Worm (Caenorhabditis elegans) whole organism, late embryonic: Measurements from ENCODE around the gene lsy-2.

Experiments
- F13H6.1 ChIP-seq: sonication (generic microtip); optimal IDR thresholded peaks from 2 replicates; lab custom pipeline; 2016; ENCODE audit warnings: missing genetic modification characterization, missing compliant biosample characterization
- T23F11.4 ChIP-seq: fragments of 200-800 bp; sonication (Bioruptor generic); optimal IDR thresholded peaks from 2 replicates; lab custom pipeline; 2018; ENCODE audit warnings: mild to moderate bottlenecking, missing genetic modification characterization, missing compliant biosample characterization
- ahr-1 ChIP-seq: sonication (generic microtip); optimal IDR thresholded peaks from 2 replicates; lab custom pipeline; 2016; ENCODE audit warnings: missing genetic modification characterization, missing compliant biosample characterization
- ceh-18 ChIP-seq: sonication (generic microtip); optimal IDR thresholded peaks from 2 replicates; lab custom pipeline; 2016; ENCODE audit warnings: missing genetic modification characterization, missing compliant biosample characterization
- ceh-19 ChIP-seq: fragments of 200-800 bp; sonication (Bioruptor generic); optimal IDR thresholded peaks from 2 replicates; lab custom pipeline; 2018; ENCODE audit warnings: mild to moderate bottlenecking, missing genetic modification characterization, missing compliant biosample characterization
- ceh-22 ChIP-seq: sonication (generic microtip); optimal IDR thresholded peaks from 2 replicates; lab custom pipeline; 2017; ENCODE audit warnings: missing biosample characterization, missing genetic modification characterization
- ceh-24 ChIP-seq: sonication (generic microtip); optimal IDR thresholded peaks from 2 replicates; lab custom pipeline; 2016; ENCODE audit warnings: mild to moderate bottlenecking, missing genetic modification characterization, missing compliant biosample characterization
- ceh-31 ChIP-seq: sonication (generic microtip); optimal IDR thresholded peaks from 2 replicates; lab custom pipeline; 2016; ENCODE audit warnings: missing genetic modification characterization, missing compliant biosample characterization
- ceh-34 ChIP-seq: sonication (generic microtip); optimal IDR thresholded peaks from 2 replicates; lab custom pipeline; 2016; ENCODE audit warnings: mild to moderate bottlenecking, missing genetic modification characterization, missing compliant biosample characterization
- dmd-4 ChIP-seq: sonication (generic microtip); optimal IDR thresholded peaks from 2 replicates; lab custom pipeline; 2016; ENCODE audit warnings: borderline replicate concordance, missing genetic modification characterization, missing compliant biosample characterization
- eyg-1 ChIP-seq: sonication (generic microtip); optimal IDR thresholded peaks from 2 replicates; lab custom pipeline; 2016; ENCODE audit warnings: missing genotype, missing genetic modification characterization, missing compliant biosample characterization
- fax-1 ChIP-seq: sonication (generic microtip); optimal IDR thresholded peaks from 2 replicates; lab custom pipeline; 2016; ENCODE audit warnings: missing genotype, missing genetic modification characterization, missing compliant biosample characterization
- fkh-10 ChIP-seq: fragments of 150-350 bp; optimal IDR thresholded peaks from 2 replicates; lab custom pipeline; 2014; ENCODE audit warnings: missing biosample characterization, missing genetic modification reagents, missing genetic modification characterization
- gmeb-2 ChIP-seq: sonication (generic microtip); optimal IDR thresholded peaks from 2 replicates; lab custom pipeline; 2016; ENCODE audit warnings: missing genetic modification characterization, inconsistent platforms, missing compliant biosample characterization
- hlh-13 ChIP-seq: fragments of 200-800 bp; sonication (Bioruptor generic); optimal IDR thresholded peaks from 2 replicates; lab custom pipeline; 2018; ENCODE audit warnings: mild to moderate bottlenecking, missing genetic modification characterization, missing compliant biosample characterization
- hlh-30 ChIP-seq: sonication (generic microtip); optimal IDR thresholded peaks from 2 replicates; lab custom pipeline; 2017; ENCODE audit warnings: antibody characterized with exemption, missing genetic modification characterization, missing compliant biosample characterization; ENCODE audit not compliant: insufficient read depth
- hlh-6 ChIP-seq: sonication (generic microtip); optimal IDR thresholded peaks from 2 replicates; lab custom pipeline; 2016; ENCODE audit warnings: missing genotype, missing genetic modification characterization, missing compliant biosample characterization
- hlh-8 ChIP-seq: sonication (generic microtip); optimal IDR thresholded peaks from 2 replicates; lab custom pipeline; 2016; ENCODE audit warnings: missing genotype, missing genetic modification characterization, missing compliant biosample characterization
- lim-6 ChIP-seq: sonication (generic microtip); optimal IDR thresholded peaks from 2 replicates; lab custom pipeline; 2016; ENCODE audit warnings: missing genetic modification characterization, missing compliant biosample characterization
- lin-11 ChIP-seq: fragments of 200-800 bp; sonication (Bioruptor generic); optimal IDR thresholded peaks from 2 replicates; lab custom pipeline; 2018; ENCODE audit warnings: mild to moderate bottlenecking, missing genetic modification characterization, missing compliant biosample characterization
- nfya-1 ChIP-seq: sonication (generic microtip); optimal IDR thresholded peaks from 2 replicates; lab custom pipeline; 2017; ENCODE audit warnings: missing genetic modification characterization, mild to moderate bottlenecking, missing compliant biosample characterization, antibody characterized with exemption, moderate library complexity
- nhr-11 ChIP-seq: fragments of 150-350 bp; optimal IDR thresholded peaks from 2 replicates; lab custom pipeline; 2014; ENCODE audit warnings: missing biosample characterization, missing genetic modification characterization
- nhr-232 ChIP-seq: sonication (generic microtip); optimal IDR thresholded peaks from 2 replicates; lab custom pipeline; 2016; ENCODE audit warnings: missing genetic modification characterization, missing compliant biosample characterization
- pax-1 ChIP-seq: fragments of 150-350 bp; optimal IDR thresholded peaks from 2 replicates; lab custom pipeline; 2014; ENCODE audit warnings: missing biosample characterization, missing genetic modification characterization
- pha-2 ChIP-seq: sonication (generic microtip); optimal IDR thresholded peaks from 2 replicates; lab custom pipeline; 2017; ENCODE audit warnings: mild to moderate bottlenecking, missing genetic modification characterization, missing compliant biosample characterization
- pha-4 ChIP-seq: fragments of 150-350 bp; optimal IDR thresholded peaks from 2 replicates; lab custom pipeline; 2018; ENCODE audit warnings: missing biosample characterization, missing genetic modification reagents, missing genetic modification characterization
- pros-1 ChIP-seq: fragments of 150-350 bp; optimal IDR thresholded peaks from 2 replicates; lab custom pipeline; 2014; ENCODE audit warnings: missing biosample characterization, missing genetic modification reagents, missing genetic modification characterization
- ref-2 ChIP-seq: sonication (generic microtip); optimal IDR thresholded peaks from 2 replicates; lab custom pipeline; 2016; ENCODE audit warnings: missing genetic modification characterization, missing compliant biosample characterization
- sdc-2 ChIP-seq: sonication (generic microtip); optimal IDR thresholded peaks from 2 replicates; lab custom pipeline; 2016; ENCODE audit warnings: missing genotype, missing genetic modification characterization, missing compliant biosample characterization
- sox-2 ChIP-seq: fragments of 200-800 bp; sonication (Bioruptor generic); IDR thresholded peaks from 2 replicates; pipeline ENCODE4 v1.3.6; 2022; ENCODE audit warnings: missing genetic modification reagents, missing genetic modification characterization, missing compliant biosample characterization
- sox-4 ChIP-seq: sonication (generic microtip); optimal IDR thresholded peaks from 2 replicates; lab custom pipeline; 2017; ENCODE audit warnings: mild to moderate bottlenecking, missing genetic modification characterization, inconsistent platforms, missing compliant biosample characterization
- syd-9 ChIP-seq: sonication (generic microtip); optimal IDR thresholded peaks from 2 replicates; lab custom pipeline; 2016; ENCODE audit warnings: mild to moderate bottlenecking, missing genetic modification characterization, moderate library complexity, missing compliant biosample characterization
- tbx-2 ChIP-seq: sonication (generic microtip); optimal IDR thresholded peaks from 2 replicates; lab custom pipeline; 2016; ENCODE audit warnings: missing genetic modification characterization, missing compliant biosample characterization
- unc-3 ChIP-seq, 2 experiments: fragments of 200-800 bp in 1 of 2; sonication (Bioruptor generic) in 1 of 2; sonication (generic microtip) in 1 of 2; conservative IDR thresholded peaks in 1 of 2; optimal IDR thresholded peaks in 1 of 2; 2 replicates each; pipeline versions ENCODE4 v1.3.6 to Lab custom; 2016 to 2022; ENCODE audit warnings: missing compliant biosample characterization in 2 of 2, missing genetic modification characterization in 2 of 2, missing genetic modification reagents in 1 of 2
- unc-42 ChIP-seq: sonication (generic microtip); optimal IDR thresholded peaks from 2 replicates; lab custom pipeline; 2016; ENCODE audit warnings: missing genotype, missing genetic modification characterization, missing compliant biosample characterization
- unc-55 ChIP-seq: sonication (generic microtip); optimal IDR thresholded peaks from 2 replicates; lab custom pipeline; 2017; ENCODE audit warnings: missing biosample characterization, missing genetic modification reagents, missing genetic modification characterization
- ztf-16 ChIP-seq: sonication (generic microtip); optimal IDR thresholded peaks from 2 replicates; lab custom pipeline; 2017; ENCODE audit warnings: missing genetic modification characterization, missing compliant biosample characterization

Gene lsy-2

ce11 chrX:2043224-2043623, 46.3 kb upstream of the lsy-2 start (continued):
- TF ChIP-seq pros-1 (tag; lab: Kevin White, UChicago) (no peak), ceh-24 (tag; lab: Kevin White, UChicago) (no peak), F13H6.1 (tag; lab: Kevin White, UChicago) (no peak), hlh-8 (tag; lab: Kevin White, UChicago) (no peak), ceh-18 (tag; lab: Kevin White, UChicago) (no peak), ceh-19 (peak; percentile 77), fax-1 (tag; lab: Kevin White, UChicago) (no peak), pha-2 (peak; percentile 19), sdc-2 (tag; lab: Kevin White, UChicago) (no peak), syd-9 (tag; lab: Kevin White, UChicago) (no peak), hlh-6 (tag; lab: Kevin White, UChicago) (no peak), sox-4 (tag; lab: Kevin White, UChicago) (peak; percentile 4), tbx-2 (peak; percentile 12), ahr-1 (tag; lab: Kevin White, UChicago) (no peak), fkh-10 (GFP tag; lab: Kevin White, UChicago) (no peak), dmd-4 (tag; lab: Kevin White, UChicago) (no peak), eyg-1 (tag; lab: Kevin White, UChicago) (no peak), unc-55 (no peak), hlh-13 (GFP tag; lab: Kevin White, UChicago) (no peak), pha-4 (tag; lab: Kevin White, UChicago) (no peak), pax-1 (no peak), lin-11 (tag; lab: Kevin White, UChicago) (no peak), unc-3 (GFP tag; conservative IDR thresholded peaks at IDR 0.05; lab: Robert Waterston, UW) (no peak), unc-3 (tag; optimal IDR thresholded peaks at IDR 0.05; lab: Kevin White, UChicago) (no peak), hlh-30 (tag; lab: Kevin White, UChicago) (no peak), gmeb-2 (tag; lab: Kevin White, UChicago) (peak; percentile 7), T23F11.4 (GFP tag; lab: Kevin White, UChicago) (no peak), ceh-22 (tag; lab: Kevin White, UChicago) (no peak), ref-2 (peak; percentile 29), nhr-11 (no peak), ztf-16 (no peak), nhr-232 (tag; lab: Kevin White, UChicago) (no peak), ceh-34 (tag; lab: Kevin White, UChicago) (peak; percentile 83), lim-6 (no peak), nfya-1 (tag; lab: Kevin White, UChicago) (no peak)

ce11 chrX:2044541-2045168, 44.8 kb upstream of the lsy-2 start:
- TF ChIP-seq sox-2 (GFP tag; lab: Robert Waterston, UW), result peak; percentile 55
- TF ChIP-seq unc-42, result peak; percentile 96
- TF ChIP-seq hlh-13 (GFP tag; lab: Kevin White, UChicago), result no peak
- peak; percentile 45 for TF ChIP-seq ceh-31 (tag; lab: Kevin White, UChicago)

- TF ChIP-seq fax-1 (tag; lab: Kevin White, UChicago) (no peak), unc-42 (peak; percentile 74)
- TF ChIP-seq, all 69 proteins: peak for 1
Measured at ce11 chrX:2045603-2046002, 43.9 kb upstream of the lsy-2 start.
